Fruit fly (Drosophila melanogaster) whole organism, embryonic: ENCODE data around the gene Ostgamma.

Experiments
- CG10274 ChIP-seq: fragments of 200-800 bp; sonication (Bioruptor generic); optimal IDR thresholded peaks from 3 replicates; lab custom pipeline; 2017; ENCODE audit warnings: missing biosample characterization, mild to moderate bottlenecking, missing genetic modification characterization
- CG10565 ChIP-seq: fragments of 200-800 bp; sonication (Bioruptor generic); optimal IDR thresholded peaks from 3 replicates; lab custom pipeline; 2016; ENCODE audit warnings: missing biosample characterization, mild to moderate bottlenecking, missing genetic modification characterization
- CG10979 ChIP-seq: fragments of 200-800 bp; sonication (Bioruptor generic); optimal IDR thresholded peaks from 2 replicates; lab custom pipeline; 2018; ENCODE audit warnings: missing biosample characterization, mild to moderate bottlenecking, missing genetic modification characterization, moderate library complexity
- CG11723 ChIP-seq: fragments of 200-800 bp; sonication (Bioruptor generic); optimal IDR thresholded peaks from 2 replicates; lab custom pipeline; 2017; ENCODE audit warnings: missing biosample characterization, mild to moderate bottlenecking, missing genetic modification characterization
- CG12299 ChIP-seq: fragments of 200-800 bp; sonication (Bioruptor generic); optimal IDR thresholded peaks from 2 replicates; lab custom pipeline; 2018; ENCODE audit warnings: missing biosample characterization, mild to moderate bottlenecking, missing genetic modification characterization
- CG1233 ChIP-seq: fragments of 200-800 bp; sonication (Bioruptor generic); optimal IDR thresholded peaks from 4 replicates; lab custom pipeline; 2018; ENCODE audit warnings: missing biosample characterization, mild to moderate bottlenecking, missing genetic modification characterization
- CG13123 ChIP-seq: fragments of 200-800 bp; sonication (Bioruptor generic); optimal IDR thresholded peaks from 2 replicates; lab custom pipeline; 2016; ENCODE audit warnings: missing biosample characterization, missing genetic modification characterization
- CG15011 ChIP-seq: fragments of 200-800 bp; sonication (Bioruptor generic); optimal IDR thresholded peaks from 3 replicates; lab custom pipeline; 2018; ENCODE audit warnings: missing biosample characterization, mild to moderate bottlenecking, missing genetic modification characterization
- CG16813 ChIP-seq: fragments of 200-800 bp; sonication (Bioruptor generic); IDR thresholded peaks from 3 replicates; pipeline ENCODE4 v1.3.6; 2022; ENCODE audit warnings: missing biosample characterization, missing genetic modification characterization; ENCODE audit not compliant: partially characterized antibody
- CG17912 ChIP-seq: fragments of 200-800 bp; sonication (Bioruptor generic); optimal IDR thresholded peaks from 2 replicates; lab custom pipeline; 2018; ENCODE audit warnings: missing biosample characterization, mild to moderate bottlenecking, missing genetic modification characterization
- CG2199 ChIP-seq: fragments of 200-800 bp; sonication (Bioruptor generic); IDR thresholded peaks from 3 replicates; pipeline ENCODE4 v1.3.6; 2022; ENCODE audit warnings: missing biosample characterization, missing genetic modification characterization
- CG2678 ChIP-seq: fragments of 200-800 bp; sonication (Bioruptor generic); optimal IDR thresholded peaks from 3 replicates; lab custom pipeline; 2019; ENCODE audit warnings: missing biosample characterization, mild to moderate bottlenecking, missing genetic modification characterization, moderate library complexity
- CG30431 ChIP-seq: fragments of 200-800 bp; sonication (Bioruptor generic); optimal IDR thresholded peaks from 2 replicates; lab custom pipeline; 2017; ENCODE audit warnings: missing biosample characterization, missing genetic modification characterization
- CG31441 ChIP-seq: fragments of 200-800 bp; sonication (Bioruptor generic); IDR thresholded peaks from 2 replicates; pipeline ENCODE4 v1.3.6; 2022; ENCODE audit warnings: missing biosample characterization, missing genetic modification characterization
- CG32767 ChIP-seq: fragments of 200-800 bp; sonication (Bioruptor generic); IDR thresholded peaks from 2 replicates; pipeline ENCODE4 v1.3.6; 2022; ENCODE audit warnings: missing biosample characterization, missing genetic modification characterization
- CG32772 ChIP-seq: fragments of 200-800 bp; sonication (Bioruptor generic); IDR thresholded peaks from 2 replicates; pipeline ENCODE4 v1.3.6; 2022; ENCODE audit warnings: missing biosample characterization, missing genetic modification characterization
- CG3407 ChIP-seq: fragments of 200-800 bp; sonication (Bioruptor generic); optimal IDR thresholded peaks from 2 replicates; lab custom pipeline; 2018; ENCODE audit warnings: missing biosample characterization, mild to moderate bottlenecking, missing genetic modification characterization
- CG4617 ChIP-seq: fragments of 200-800 bp; sonication (Bioruptor generic); optimal IDR thresholded peaks from 3 replicates; lab custom pipeline; 2016; ENCODE audit warnings: missing biosample characterization, missing genetic modification characterization, borderline replicate concordance
- CG6683 ChIP-seq: fragments of 200-800 bp; sonication (Bioruptor generic); optimal IDR thresholded peaks from 2 replicates; lab custom pipeline; 2017; ENCODE audit warnings: missing biosample characterization, mild to moderate bottlenecking, missing genetic modification characterization, missing genetic modification reagents
- CG7745 ChIP-seq: fragments of 200-800 bp; sonication (Bioruptor generic); optimal IDR thresholded peaks from 2 replicates; lab custom pipeline; 2018; ENCODE audit warnings: missing biosample characterization, mild to moderate bottlenecking, missing genetic modification characterization, moderate library complexity
- CG7928 ChIP-seq: fragments of 200-800 bp; sonication (Bioruptor generic); optimal IDR thresholded peaks from 2 replicates; lab custom pipeline; 2017; ENCODE audit warnings: missing biosample characterization, mild to moderate bottlenecking, missing genetic modification characterization
- CG8765 ChIP-seq: fragments of 200-800 bp; sonication (Bioruptor generic); IDR thresholded peaks from 2 replicates; pipeline ENCODE4 v1.3.6; 2022; ENCODE audit warnings: missing biosample characterization, missing genetic modification characterization
- CG8924 ChIP-seq: fragments of 200-800 bp; optimal IDR thresholded peaks from 3 replicates; lab custom pipeline; 2019; ENCODE audit warnings: missing biosample characterization, mild to moderate bottlenecking, missing genetic modification characterization, moderate library complexity
- D19A ChIP-seq: fragments of 200-800 bp; optimal IDR thresholded peaks from 3 replicates; lab custom pipeline; 2019; ENCODE audit warnings: missing biosample characterization, mild to moderate bottlenecking, missing genetic modification characterization, moderate library complexity
- Ets97D ChIP-seq: fragments of 200-800 bp; sonication (Bioruptor generic); optimal IDR thresholded peaks from 3 replicates; lab custom pipeline; 2016; ENCODE audit warnings: missing biosample characterization, missing genetic modification characterization
- Gsc ChIP-seq: fragments of 200-800 bp; sonication (Bioruptor generic); IDR thresholded peaks from 2 replicates; pipeline ENCODE4 v1.3.6; 2022; ENCODE audit warnings: missing biosample characterization, missing genetic modification characterization
- HmgD ChIP-seq: fragments of 200-800 bp; sonication (Bioruptor generic); optimal IDR thresholded peaks from 3 replicates; lab custom pipeline; 2016; ENCODE audit warnings: missing biosample characterization, missing genetic modification characterization
- Max ChIP-seq: fragments of 200-800 bp; sonication (Bioruptor generic); optimal IDR thresholded peaks from 2 replicates; lab custom pipeline; 2016; ENCODE audit warnings: missing biosample characterization, mild to moderate bottlenecking, missing genetic modification characterization
- Mes4 ChIP-seq: fragments of 200-800 bp; sonication (Bioruptor generic); optimal IDR thresholded peaks from 2 replicates; lab custom pipeline; 2016; ENCODE audit warnings: missing biosample characterization, missing genetic modification characterization
- NC2α ChIP-seq: fragments of 200-800 bp; sonication (Bioruptor generic); optimal IDR thresholded peaks from 2 replicates; lab custom pipeline; 2016; ENCODE audit warnings: missing biosample characterization, missing genetic modification characterization
- NFAT ChIP-seq: fragments of 200-800 bp; sonication (Bioruptor generic); IDR thresholded peaks from 2 replicates; pipeline ENCODE4 v1.3.6; 2022; ENCODE audit warnings: missing biosample characterization, missing genetic modification characterization
- Optix ChIP-seq: fragments of 200-800 bp; sonication (Bioruptor generic); IDR thresholded peaks from 3 replicates; pipeline ENCODE4 v1.3.6; 2022; ENCODE audit warnings: missing biosample characterization, missing genetic modification characterization
- PHDP ChIP-seq: fragments of 200-800 bp; sonication (Bioruptor generic); optimal IDR thresholded peaks from 3 replicates; lab custom pipeline; 2018; ENCODE audit warnings: missing biosample characterization, mild to moderate bottlenecking, missing genetic modification characterization, moderate library complexity
- Rfx ChIP-seq: fragments of 200-800 bp; sonication (Bioruptor generic); IDR thresholded peaks from 2 replicates; pipeline ENCODE4 v1.3.6; 2022; ENCODE audit warnings: missing biosample characterization, missing genetic modification characterization
- Sin3A ChIP-seq: fragments of >200 bp; optimal IDR thresholded peaks from 2 replicates; lab custom pipeline; 2018
- chn ChIP-seq: fragments of 200-800 bp; sonication (Bioruptor generic); optimal IDR thresholded peaks from 2 replicates; lab custom pipeline; 2016; ENCODE audit warnings: missing biosample characterization, missing genetic modification characterization
- dmrt99B ChIP-seq: fragments of 200-800 bp; sonication (Bioruptor generic); optimal IDR thresholded peaks from 2 replicates; lab custom pipeline; 2018; ENCODE audit warnings: missing biosample characterization, mild to moderate bottlenecking, missing genetic modification characterization, moderate library complexity
- emc ChIP-seq: fragments of 200-800 bp; sonication (Bioruptor generic); optimal IDR thresholded peaks from 2 replicates; lab custom pipeline; 2016; ENCODE audit warnings: missing biosample characterization, missing genetic modification characterization
- hbn ChIP-seq: fragments of 200-800 bp; sonication (Bioruptor generic); IDR thresholded peaks from 2 replicates; pipeline ENCODE4 v1.3.6; 2022; ENCODE audit warnings: missing biosample characterization, missing genetic modification characterization; ENCODE audit not compliant: partially characterized antibody
- hth ChIP-seq: fragments of >200 bp; optimal IDR thresholded peaks from 2 replicates; lab custom pipeline; 2017; ENCODE audit warnings: inconsistent platforms
- lilli ChIP-seq: fragments of 200-800 bp; sonication (Bioruptor generic); optimal IDR thresholded peaks from 3 replicates; lab custom pipeline; 2016; ENCODE audit warnings: missing biosample characterization, missing genetic modification characterization
- mam ChIP-seq: fragments of 200-800 bp; sonication (Bioruptor generic); optimal IDR thresholded peaks from 3 replicates; lab custom pipeline; 2016; ENCODE audit warnings: missing biosample characterization, missing genetic modification characterization
- nau ChIP-seq: fragments of 200-800 bp; sonication (Bioruptor generic); optimal IDR thresholded peaks from 3 replicates; lab custom pipeline; 2017; ENCODE audit warnings: missing biosample characterization, mild to moderate bottlenecking, missing genetic modification characterization, missing genetic modification reagents
- pan ChIP-seq, 4 experiments: fragments of >200 bp in 3 of 4; fragments of 200-800 bp in 1 of 4; sonication (Bioruptor generic) in 1 of 4; optimal IDR thresholded peaks in 3 of 4; IDR thresholded peaks in 1 of 4; 2 replicates each; pipeline versions ENCODE4 v1.3.6 to Lab custom; 2017 to 2022; ENCODE audit warnings: missing biosample characterization in 2 of 4, missing genetic modification characterization in 2 of 4, mixed read lengths in 1 of 4
- phol ChIP-seq: fragments of 200-800 bp; sonication (Bioruptor generic); optimal IDR thresholded peaks from 3 replicates; lab custom pipeline; 2018; ENCODE audit warnings: missing biosample characterization, mild to moderate bottlenecking, missing genetic modification characterization, moderate library complexity
- pros ChIP-seq: fragments of 200-800 bp; sonication (Bioruptor generic); optimal IDR thresholded peaks from 3 replicates; lab custom pipeline; 2019; ENCODE audit warnings: missing biosample characterization, mild to moderate bottlenecking, missing genetic modification characterization, moderate library complexity
- slp2 ChIP-seq: fragments of 200-800 bp; sonication (Bioruptor generic); optimal IDR thresholded peaks from 2 replicates; lab custom pipeline; 2016; ENCODE audit warnings: missing biosample characterization, missing genetic modification characterization
- sna ChIP-seq: fragments of 200-800 bp; sonication (Bioruptor generic); IDR thresholded peaks from 2 replicates; pipeline ENCODE4 v1.3.6; 2022; ENCODE audit warnings: missing biosample characterization, missing genetic modification characterization; ENCODE audit not compliant: partially characterized antibody
- ttk ChIP-seq: fragments of 200-800 bp; sonication (Bioruptor generic); IDR thresholded peaks from 2 replicates; pipeline ENCODE4 v2.1.2; 2022; ENCODE audit warnings: missing biosample characterization, missing genetic modification characterization

The Ostgamma gene

dm6 chr2L:8279400-8280065 is 28.5 kb downstream of the Ostgamma start (continued):
- TF ChIP-seq CG10979 (tag; lab: Kevin White, UChicago) (peak; percentile 90), CG31441 (GFP tag; lab: Robert Waterston, UW) (peak; percentile 80), CG11723 (peak; percentile 34), CG10565 (GFP tag; lab: Kevin White, UChicago) (no peak), CG15011 (GFP tag; lab: Kevin White, UChicago) (no peak), CG32767 (no peak), CG12299 (no peak), CG8765 (GFP tag; lab: Robert Waterston, UW) (peak; percentile 69; the same call in 1 of the 2 replicates), nau (GFP tag; lab: Kevin White, UChicago) (no peak), CG4617 (GFP tag; lab: Kevin White, UChicago) (no peak), Rfx (no peak), NC2α (GFP tag; lab: Kevin White, UChicago) (peak; percentile 31), CG2199 (GFP tag; lab: Robert Waterston, UW) (peak; percentile 81; the same call in 2 of the 3 replicates), CG30431 (peak; percentile 63), NFAT (GFP tag; lab: Robert Waterston, UW) (no peak), emc (GFP tag; lab: Kevin White, UChicago) (no peak), CG17912 (no peak), CG13123 (GFP tag; lab: Kevin White, UChicago) (peak; percentile 30), Sin3A (no peak), CG3407 (GFP tag; lab: Kevin White, UChicago) (peak; percentile 55), Gsc (GFP tag; lab: Robert Waterston, UW) (no peak), dmrt99B (tag; lab: Kevin White, UChicago) (peak; percentile 59), CG6683 (GFP tag; lab: Kevin White, UChicago) (no peak), CG8924 (peak; percentile 74), Ets97D (GFP tag; lab: Kevin White, UChicago) (peak; percentile 27), CG7745 (tag; lab: Kevin White, UChicago) (no peak), mam (GFP tag; lab: Kevin White, UChicago) (peak; percentile 5), Optix (GFP tag; lab: Robert Waterston, UW) (no peak), lilli (peak; percentile 54), CG2678 (tag; lab: Kevin White, UChicago) (peak; percentile 66), D19A (peak; percentile 74), ttk (0 out of 2 replicates have a peak, but pooled peaks have one; percentile 15), hbn (GFP tag; lab: Robert Waterston, UW) (no peak), slp2 (GFP tag; lab: Kevin White, UChicago) (peak; percentile 35), chn (peak; percentile 70), hth (lab: Kevin White, UChicago) (no peak), Max (peak; percentile 32), PHDP (tag; lab: Kevin White, UChicago) (peak; percentile 46), Mes4 (GFP tag; lab: Kevin White, UChicago) (peak; percentile 69), CG7928 (GFP tag; lab: Kevin White, UChicago) (no peak), CG32772 (GFP tag; lab: Robert Waterston, UW) (0 out of 2 replicates have a peak, but pooled peaks have one; percentile 26), CG1233 (GFP tag; lab: Kevin White, UChicago) (peak; percentile 57), sna (GFP tag; lab: Robert Waterston, UW) (no peak), phol (peak; percentile 82), pros (GFP tag; lab: Kevin White, UChicago) (no peak), HmgD (no peak), CG10274 (GFP tag; lab: Kevin White, UChicago) (no peak), pan (optimal IDR thresholded peaks at IDR 0.05; lab: Kevin White, UChicago) (no peak), pan (GFP tag; optimal IDR thresholded peaks at IDR 0.05 in 1 of 2, IDR thresholded peaks at IDR 0.05 in 1 of 2) (peak in 1 of 2 experiments; percentile 42), CG16813 (GFP tag; lab: Robert Waterston, UW) (no peak)
